Worm (Caenorhabditis elegans) whole organism, midembryonic: ENCODE data around the gene srt-48.

Experiments
- T22C8.4 ChIP-seq: fragments of 200-800 bp; sonication (Bioruptor generic); IDR thresholded peaks from 2 replicates; pipeline ENCODE4 v1.3.6; 2022; ENCODE audit warnings: missing genetic modification characterization, missing compliant biosample characterization
- flt-1 ChIP-seq: fragments of 200-800 bp; sonication (Bioruptor generic); IDR thresholded peaks from 2 replicates; pipeline ENCODE4 v1.3.6; 2022; ENCODE audit warnings: missing genetic modification characterization, missing compliant biosample characterization
- klf-2 ChIP-seq: fragments of 200-800 bp; sonication (Bioruptor generic); conservative IDR thresholded peaks from 2 replicates; pipeline ENCODE4 v1.3.6; 2022; ENCODE audit warnings: missing genetic modification reagents, missing genetic modification characterization, missing compliant biosample characterization
- med-1 ChIP-seq: sonication (generic microtip); optimal IDR thresholded peaks from 2 replicates; lab custom pipeline; 2017; ENCODE audit warnings: missing genetic modification characterization, mild to moderate bottlenecking, missing compliant biosample characterization, antibody characterized with exemption, missing genetic modification reagents; ENCODE audit not compliant: insufficient read depth
- tab-1 ChIP-seq: fragments of 200-800 bp; sonication (Bioruptor generic); IDR thresholded peaks from 2 replicates; pipeline ENCODE4 v1.3.6; 2022; ENCODE audit warnings: missing genetic modification characterization, missing compliant biosample characterization
- ztf-23 ChIP-seq: fragments of 200-800 bp; sonication (Bioruptor generic); IDR thresholded peaks from 2 replicates; pipeline ENCODE4 v1.3.6; 2022; ENCODE audit warnings: missing genetic modification reagents, missing genetic modification characterization, missing compliant biosample characterization

ce11 chrIV:15051045-15051444 lies 17.7 kb downstream of the srt-48 start:
- TF ChIP-seq klf-2 (GFP tag; lab: Robert Waterston, UW) (no peak), med-1 (GFP tag; lab: Kevin White, UChicago) (no peak), flt-1 (no peak), tab-1 (no peak), ztf-23 (GFP tag; lab: Robert Waterston, UW) (no peak), T22C8.4 (GFP tag; lab: Robert Waterston, UW) (no peak)
